Worm (Caenorhabditis elegans) whole organism, L2 larva: ENCODE measurements around the gene R11D1.3.

Experiments used
- C34F6.9 ChIP-seq: fragments of 150-350 bp; optimal IDR thresholded peaks from 2 replicates; lab custom pipeline; 2014; ENCODE audit warnings: missing biosample characterization, missing genetic modification characterization
- F13H6.1 ChIP-seq: sonication (generic microtip); optimal IDR thresholded peaks from 2 replicates; lab custom pipeline; 2016; ENCODE audit warnings: missing genetic modification characterization, missing compliant biosample characterization
- R02D3.7 ChIP-seq: fragments of 150-350 bp; optimal IDR thresholded peaks from 2 replicates; lab custom pipeline; 2014; ENCODE audit warnings: missing biosample characterization, missing genetic modification characterization
- Y55F3AM.14 ChIP-seq: fragments of 200-800 bp; sonication (Bioruptor generic); optimal IDR thresholded peaks from 2 replicates; lab custom pipeline; 2018; ENCODE audit warnings: mild to moderate bottlenecking, missing genetic modification characterization, missing compliant biosample characterization
- ZK546.5 ChIP-seq: sonication (generic microtip); optimal IDR thresholded peaks from 2 replicates; lab custom pipeline; 2017; ENCODE audit warnings: missing biosample characterization, missing genetic modification characterization
- alr-1 ChIP-seq: fragments of 150-350 bp; optimal IDR thresholded peaks from 2 replicates; lab custom pipeline; 2014; ENCODE audit warnings: missing biosample characterization, missing genetic modification characterization
- aly-2 ChIP-seq: fragments of 150-350 bp; optimal IDR thresholded peaks from 2 replicates; lab custom pipeline; 2014; ENCODE audit warnings: missing biosample characterization, missing genetic modification characterization
- ama-1 ChIP-seq: fragments of 150-350 bp; optimal IDR thresholded peaks from 2 replicates; lab custom pipeline; 2018; ENCODE audit warnings: inconsistent platforms
- ceh-16 ChIP-seq: fragments of 150-350 bp; optimal IDR thresholded peaks from 2 replicates; lab custom pipeline; 2014; ENCODE audit warnings: missing biosample characterization, missing genetic modification characterization
- ceh-82 ChIP-seq: fragments of 150-350 bp; optimal IDR thresholded peaks from 2 replicates; lab custom pipeline; 2014; ENCODE audit warnings: missing biosample characterization, missing genetic modification characterization
- crh-2 ChIP-seq: sonication (generic microtip); optimal IDR thresholded peaks from 2 replicates; lab custom pipeline; 2017; ENCODE audit warnings: missing biosample characterization, missing genetic modification characterization
- egl-27 ChIP-seq: sonication (generic microtip); optimal IDR thresholded peaks from 3 replicates; lab custom pipeline; 2017; ENCODE audit warnings: missing biosample characterization, missing genetic modification reagents, missing genetic modification characterization
- elt-1 ChIP-seq: fragments of 150-350 bp; optimal IDR thresholded peaks from 2 replicates; lab custom pipeline; 2014; ENCODE audit warnings: missing biosample characterization, missing genetic modification characterization
- fos-1 ChIP-seq: fragments of 150-350 bp; optimal IDR thresholded peaks from 2 replicates; lab custom pipeline; 2014; ENCODE audit warnings: missing biosample characterization, missing genetic modification characterization
- gmeb-1 ChIP-seq: fragments of 150-350 bp; optimal IDR thresholded peaks from 2 replicates; lab custom pipeline; 2014; ENCODE audit warnings: missing biosample characterization, missing genetic modification characterization
- lin-11 ChIP-seq: fragments of 150-350 bp; sonication (generic microtip); optimal IDR thresholded peaks from 2 replicates; lab custom pipeline; 2014; ENCODE audit warnings: missing biosample characterization, missing genetic modification characterization, inconsistent platforms, mixed read lengths
- lin-13 ChIP-seq: fragments of 150-350 bp; optimal IDR thresholded peaks from 2 replicates; lab custom pipeline; 2014; ENCODE audit warnings: missing biosample characterization, missing genetic modification reagents, missing genetic modification characterization
- lin-39 ChIP-seq: fragments of 150-350 bp; optimal IDR thresholded peaks from 2 replicates; lab custom pipeline; 2014; ENCODE audit warnings: missing biosample characterization, missing genetic modification reagents, missing genetic modification characterization
- lsy-2 ChIP-seq, 2 experiments: fragments of 150-350 bp in 1 of 2; sonication (generic microtip) in 1 of 2; optimal IDR thresholded peaks; 2 replicates each; lab custom pipeline; 2014 to 2017; ENCODE audit warnings: missing biosample characterization in 2 of 2, missing genetic modification characterization in 2 of 2
- mab-5 ChIP-seq: fragments of 150-350 bp; optimal IDR thresholded peaks from 2 replicates; lab custom pipeline; 2014; ENCODE audit warnings: missing biosample characterization, missing genetic modification characterization
- mdl-1 ChIP-seq, 2 experiments: fragments of 150-350 bp in 1 of 2; sonication (generic microtip) in 1 of 2; optimal IDR thresholded peaks; 2 replicates each; lab custom pipeline; 2017; ENCODE audit warnings: missing biosample characterization in 2 of 2, missing genetic modification characterization in 2 of 2
- nhr-10 ChIP-seq: sonication (generic microtip); optimal IDR thresholded peaks from 2 replicates; lab custom pipeline; 2017; ENCODE audit warnings: missing biosample characterization, missing genetic modification characterization
- nhr-12 ChIP-seq: fragments of 150-350 bp; optimal IDR thresholded peaks from 2 replicates; lab custom pipeline; 2014; ENCODE audit warnings: missing biosample characterization, missing genetic modification characterization
- nhr-129 ChIP-seq: fragments of 150-350 bp; optimal IDR thresholded peaks from 2 replicates; lab custom pipeline; 2014; ENCODE audit warnings: missing biosample characterization, missing genetic modification characterization
- nhr-21 ChIP-seq: fragments of 150-350 bp; optimal IDR thresholded peaks from 2 replicates; lab custom pipeline; 2014; ENCODE audit warnings: missing biosample characterization, missing genetic modification characterization
- nhr-237 ChIP-seq: fragments of 150-350 bp; optimal IDR thresholded peaks from 2 replicates; lab custom pipeline; 2014; ENCODE audit warnings: missing biosample characterization, missing genetic modification characterization
- nhr-25 ChIP-seq: fragments of 150-350 bp; sonication (generic microtip); optimal IDR thresholded peaks from 3 replicates; lab custom pipeline; 2014; ENCODE audit warnings: missing biosample characterization, missing genetic modification characterization
- nhr-77 ChIP-seq: fragments of 150-350 bp; optimal IDR thresholded peaks from 2 replicates; lab custom pipeline; 2014; ENCODE audit warnings: missing biosample characterization, missing genetic modification characterization
- peb-1 ChIP-seq: fragments of 150-350 bp; optimal IDR thresholded peaks from 2 replicates; lab custom pipeline; 2014; ENCODE audit warnings: missing biosample characterization, missing genetic modification characterization
- sem-4 ChIP-seq: fragments of 150-350 bp; optimal IDR thresholded peaks from 2 replicates; lab custom pipeline; 2014; ENCODE audit warnings: missing biosample characterization, missing genetic modification reagents, missing genetic modification characterization
- sma-3 ChIP-seq: sonication (generic microtip); optimal IDR thresholded peaks from 2 replicates; lab custom pipeline; 2016; ENCODE audit warnings: missing genetic modification reagents, missing genetic modification characterization, missing compliant biosample characterization
- sma-9 ChIP-seq, 2 experiments: fragments of 150-350 bp in 1 of 2; sonication (generic microtip) in 1 of 2; optimal IDR thresholded peaks; 2 replicates each; lab custom pipeline; 2014 to 2016; ENCODE audit warnings: missing genetic modification characterization in 2 of 2, mild to moderate bottlenecking in 1 of 2, missing biosample characterization in 1 of 2, missing compliant biosample characterization in 1 of 2, missing genetic modification reagents in 1 of 2, moderate library complexity in 1 of 2
- unc-39 ChIP-seq: fragments of 150-350 bp; optimal IDR thresholded peaks from 2 replicates; lab custom pipeline; 2014; ENCODE audit warnings: missing biosample characterization, missing genetic modification characterization
- unc-55 ChIP-seq: fragments of 150-350 bp; sonication (generic microtip); optimal IDR thresholded peaks from 3 replicates; lab custom pipeline; 2014; ENCODE audit warnings: missing biosample characterization, missing genetic modification reagents, missing genetic modification characterization
- unc-62 ChIP-seq: fragments of 150-350 bp; optimal IDR thresholded peaks from 2 replicates; lab custom pipeline; 2014; ENCODE audit warnings: missing biosample characterization, missing genetic modification reagents, missing genetic modification characterization
- zag-1 ChIP-seq: fragments of 150-350 bp; optimal IDR thresholded peaks from 2 replicates; lab custom pipeline; 2014; ENCODE audit warnings: missing biosample characterization, missing genetic modification characterization
- ztf-11 ChIP-seq: sonication (generic microtip); optimal IDR thresholded peaks from 2 replicates; lab custom pipeline; 2017; ENCODE audit warnings: missing biosample characterization, missing genetic modification characterization
- ztf-4 ChIP-seq: fragments of 150-350 bp; optimal IDR thresholded peaks from 2 replicates; lab custom pipeline; 2014; ENCODE audit warnings: missing biosample characterization, missing genetic modification characterization

The R11D1.3 gene

DNA sequence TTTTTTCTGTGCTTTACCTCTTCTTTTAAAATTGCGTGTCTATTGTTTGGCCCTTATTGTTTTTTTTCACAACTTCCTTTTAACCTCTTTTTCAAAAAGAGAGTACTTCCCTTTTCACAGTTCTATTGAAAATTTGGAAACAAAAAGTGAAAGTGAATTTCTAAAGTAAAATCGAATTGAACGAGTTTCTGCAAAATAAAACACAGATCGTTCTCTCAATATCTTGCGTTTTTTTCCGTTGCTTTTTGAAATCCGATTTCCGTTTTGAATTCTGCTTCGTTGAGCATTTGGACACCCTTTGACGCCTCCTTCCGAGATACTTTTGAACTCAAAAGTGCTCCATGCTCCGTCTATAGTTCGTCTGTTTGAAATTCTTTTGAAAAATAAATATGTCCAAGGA, 35.6 kb downstream of the R11D1.3 start:
- no peak for TF ChIP-seq lsy-2 (tag; optimal IDR thresholded peaks at IDR 0.05; lab: Kevin White, UChicago)
- TF ChIP-seq gmeb-1 (tag; lab: Kevin White, UChicago) = no peak
- TF ChIP-seq ZK546.5 (tag; lab: Kevin White, UChicago) = no peak
- TF ChIP-seq lin-11 (tag; lab: Kevin White, UChicago) = no peak
- no peak for TF ChIP-seq unc-62 (GFP tag; lab: Kevin White, UChicago)
- no peak for TF ChIP-seq unc-39 (tag; lab: Kevin White, UChicago)
- TF ChIP-seq F13H6.1 (tag; lab: Kevin White, UChicago) = no peak
- no peak for TF ChIP-seq unc-55 (GFP tag; lab: Kevin White, UChicago)
- TF ChIP-seq sma-9 (GFP tag; optimal IDR thresholded peaks at IDR 0.05; lab: Kevin White, UChicago) = no peak
- TF ChIP-seq sma-9 (tag; optimal IDR thresholded peaks at IDR 0.05; lab: Kevin White, UChicago) = no peak
- no peak for TF ChIP-seq lin-39
- TF ChIP-seq mab-5 (tag; lab: Kevin White, UChicago) = no peak
- no peak for TF ChIP-seq zag-1 (tag; lab: Kevin White, UChicago)
- TF ChIP-seq ama-1 = no peak
- TF ChIP-seq lin-13 = no peak
- no peak for TF ChIP-seq ceh-16
- TF ChIP-seq nhr-21 (tag; lab: Kevin White, UChicago) = no peak
- no peak for TF ChIP-seq aly-2 (tag; lab: Kevin White, UChicago)
- TF ChIP-seq nhr-237 = no peak

- TF ChIP-seq ceh-16 (no peak), unc-39 (tag; lab: Kevin White, UChicago) (no peak), egl-27 (no peak), alr-1 (no peak), nhr-129 (tag; lab: Kevin White, UChicago) (no peak), sma-3 (GFP tag; lab: Kevin White, UChicago) (no peak), R02D3.7 (tag; lab: Kevin White, UChicago) (no peak), ztf-4 (no peak), sem-4 (tag; lab: Kevin White, UChicago) (no peak), nhr-10 (tag; lab: Kevin White, UChicago) (no peak), peb-1 (tag; lab: Kevin White, UChicago) (no peak), elt-1 (tag; lab: Kevin White, UChicago) (no peak), ceh-82 (no peak), mab-5 (tag; lab: Kevin White, UChicago) (no peak), lin-11 (tag; lab: Kevin White, UChicago) (no peak), ZK546.5 (tag; lab: Kevin White, UChicago) (no peak)
Measured at ce11 chrV:12673745-12674144, 38.2 kb downstream of the R11D1.3 start.

ce11 chrV:12670607-12671006, 41.3 kb downstream of the R11D1.3 start, which contains the start of gene srx-116:
Gene srx-116 (plus strand): TSS chrV:12670907.
- TF ChIP-seq mdl-1 (tag; optimal IDR thresholded peaks at IDR 0.05; lab: Kevin White, UChicago) = no peak
- TF ChIP-seq R02D3.7 (tag; lab: Kevin White, UChicago) = no peak
- no peak for TF ChIP-seq F13H6.1 (tag; lab: Kevin White, UChicago)
- TF ChIP-seq Y55F3AM.14 (GFP tag; lab: Kevin White, UChicago) = no peak
- no peak for TF ChIP-seq lsy-2 (tag; optimal IDR thresholded peaks at IDR 0.05; lab: Kevin White, UChicago)
- TF ChIP-seq nhr-12 (tag; lab: Kevin White, UChicago) = no peak
- no peak for TF ChIP-seq ztf-11 (tag; lab: Kevin White, UChicago)
- TF ChIP-seq nhr-77 (tag; lab: Kevin White, UChicago) = no peak
- no peak for TF ChIP-seq unc-39 (tag; lab: Kevin White, UChicago)
- TF ChIP-seq zag-1 (tag; lab: Kevin White, UChicago) = no peak
- no peak for TF ChIP-seq C34F6.9 (tag; lab: Kevin White, UChicago)
- no peak for TF ChIP-seq alr-1
- TF ChIP-seq unc-55 (GFP tag; lab: Kevin White, UChicago) = no peak
- TF ChIP-seq nhr-129 (tag; lab: Kevin White, UChicago) = no peak
- TF ChIP-seq fos-1 (tag; lab: Kevin White, UChicago) = no peak
- no peak for TF ChIP-seq crh-2 (tag; lab: Kevin White, UChicago)
- TF ChIP-seq sma-9 (GFP tag; optimal IDR thresholded peaks at IDR 0.05; lab: Kevin White, UChicago) = no peak
- TF ChIP-seq sma-9 (tag; optimal IDR thresholded peaks at IDR 0.05; lab: Kevin White, UChicago) = no peak
- TF ChIP-seq nhr-25 (tag; lab: Kevin White, UChicago) = no peak
- TF ChIP-seq, all 48 proteins: peak for 0
